Worm (Caenorhabditis elegans): ENCODE results near the gene ccep-135.

ccep-135 gene

ce11 chrIII:3091572-3091971, at the start of gene ccep-135:
Gene ccep-135, plus strand, starts transcription at chrIII:3091872.
- TF ChIP-seq unc-62 (GFP tag; optimal IDR thresholded peaks at IDR 0.05): no peak
- no peak for TF ChIP-seq dpff-1 (tag; optimal IDR thresholded peaks at IDR 0.05)
- no peak for TF ChIP-seq madf-10 (tag; optimal IDR thresholded peaks at IDR 0.05)
- no peak for TF ChIP-seq ceh-58 (GFP tag; IDR thresholded peaks at IDR 0.05)
- TF ChIP-seq hmg-1.2 (GFP tag; IDR thresholded peaks at IDR 0.05): no peak
- TF ChIP-seq atf-7 (tag; optimal IDR thresholded peaks at IDR 0.05): no peak
- TF ChIP-seq hsf-1 (GFP tag; IDR thresholded peaks at IDR 0.05): no peak
- TF ChIP-seq ceh-100 (GFP tag; IDR thresholded peaks at IDR 0.05): no peak
- TF ChIP-seq aptf-3 (GFP tag; IDR thresholded peaks at IDR 0.05): no peak
- TF ChIP-seq ztf-6 (GFP tag; IDR thresholded peaks at IDR 0.05): no peak
- no peak for TF ChIP-seq unc-130 (GFP tag; optimal IDR thresholded peaks at IDR 0.05)

- no peak for TF ChIP-seq egl-18 (GFP tag; IDR thresholded peaks at IDR 0.05)
- TF ChIP-seq hlh-12 (tag; optimal IDR thresholded peaks at IDR 0.05): no peak
- TF ChIP-seq ama-1 (optimal IDR thresholded peaks at IDR 0.05): no peak
- TF ChIP-seq ama-1 (GFP tag; optimal IDR thresholded peaks at IDR 0.05): no peak
- no peak for TF ChIP-seq bed-1 (GFP tag; IDR thresholded peaks at IDR 0.05)
- no peak for TF ChIP-seq lin-54 (GFP tag; optimal IDR thresholded peaks at IDR 0.05)
- TF ChIP-seq dpff-1 (tag; optimal IDR thresholded peaks at IDR 0.05): no peak
- no peak for TF ChIP-seq ztf-18 (tag; optimal IDR thresholded peaks at IDR 0.05)
Observed at ce11 chrIII:3047040-3047439, 44.6 kb upstream of the ccep-135 start, which contains the start of gene cutl-25. Gene cutl-25, minus strand, starts transcription at chrIII:3047140.

ce11 chrIII:3047909-3048308, 43.8 kb upstream of the ccep-135 start:
- TF ChIP-seq snpc-3.4 (tag; optimal IDR thresholded peaks at IDR 0.05) (no peak), ccch-3 (GFP tag; optimal IDR thresholded peaks at IDR 0.05) (no peak), lin-35 (GFP tag; optimal IDR thresholded peaks at IDR 0.05) (no peak), atf-7 (tag; optimal IDR thresholded peaks at IDR 0.05) (no peak), repo-1 (tag; optimal IDR thresholded peaks at IDR 0.05) (no peak), mes-4 (tag; optimal IDR thresholded peaks at IDR 0.05) (no peak), F10E7.11 (tag; optimal IDR thresholded peaks at IDR 0.05) (no peak), F57A8.1 (GFP tag; optimal IDR thresholded peaks at IDR 0.05) (no peak), nhr-179 (tag; optimal IDR thresholded peaks at IDR 0.05) (no peak), F22D6.2 (tag; optimal IDR thresholded peaks at IDR 0.05) (no peak), T26A5.8 (tag; optimal IDR thresholded peaks at IDR 0.05) (no peak), lag-1 (GFP tag; IDR thresholded peaks at IDR 0.05) (no peak), lin-40 (tag; optimal IDR thresholded peaks at IDR 0.05) (no peak), egrh-3 (GFP tag; IDR thresholded peaks at IDR 0.05) (no peak)

- TF ChIP-seq rcor-1 (GFP tag; IDR thresholded peaks at IDR 0.05): no peak
- TF ChIP-seq F39B2.1 (GFP tag; IDR thresholded peaks at IDR 0.05): no peak
- no peak for TF ChIP-seq F33H1.4 (GFP tag; IDR thresholded peaks at IDR 0.05)
- no peak for TF ChIP-seq mxl-1 (tag; optimal IDR thresholded peaks at IDR 0.05)
- no peak for TF ChIP-seq F10E7.11 (tag; optimal IDR thresholded peaks at IDR 0.05)
- TF ChIP-seq zfh-2 (GFP tag; conservative IDR thresholded peaks at IDR 0.05): no peak
- TF ChIP-seq nhr-27 (tag; optimal IDR thresholded peaks at IDR 0.05): no peak
- TF ChIP-seq unc-62 (GFP tag; optimal IDR thresholded peaks at IDR 0.05): no peak
- no peak for TF ChIP-seq cebp-1 (GFP tag; IDR thresholded peaks at IDR 0.05)
- TF ChIP-seq cebp-1 (tag; optimal IDR thresholded peaks at IDR 0.05): no peak
- no peak for TF ChIP-seq unc-130 (GFP tag; optimal IDR thresholded peaks at IDR 0.05)
- no peak for TF ChIP-seq C17E4.6 (GFP tag; IDR thresholded peaks at IDR 0.05)
- no peak for TF ChIP-seq K11D2.4 (GFP tag; IDR thresholded peaks at IDR 0.05)
- no peak for TF ChIP-seq ztf-18 (tag; optimal IDR thresholded peaks at IDR 0.05)
- TF ChIP-seq zim-3 (tag; optimal IDR thresholded peaks at IDR 0.05): no peak
- TF ChIP-seq F49E8.2 (tag; optimal IDR thresholded peaks at IDR 0.05; ENCODE audit: insufficient read depth): no peak
- no peak for TF ChIP-seq madf-3 (GFP tag; IDR thresholded peaks at IDR 0.05)
- no peak for TF ChIP-seq F37B4.10 (GFP tag; IDR thresholded peaks at IDR 0.05)
- TF ChIP-seq aptf-3 (GFP tag; IDR thresholded peaks at IDR 0.05): no peak
- no peak for TF ChIP-seq lir-1 (GFP tag; conservative IDR thresholded peaks at IDR 0.05)
Observed at ce11 chrIII:3055878-3056277, 35.8 kb upstream of the ccep-135 start.
